Worm (Caenorhabditis elegans) whole organism, L2 larva: ENCODE measurements around the gene F32D1.8.

ENCODE experiments used
- C34F6.9 ChIP-seq: fragments of 150-350 bp; optimal IDR thresholded peaks from 2 replicates; lab custom pipeline; 2014; ENCODE audit warnings: missing biosample characterization, missing genetic modification characterization
- F13H6.1 ChIP-seq: sonication (generic microtip); optimal IDR thresholded peaks from 2 replicates; lab custom pipeline; 2016; ENCODE audit warnings: missing genetic modification characterization, missing compliant biosample characterization
- R02D3.7 ChIP-seq: fragments of 150-350 bp; optimal IDR thresholded peaks from 2 replicates; lab custom pipeline; 2014; ENCODE audit warnings: missing biosample characterization, missing genetic modification characterization
- Y55F3AM.14 ChIP-seq: fragments of 200-800 bp; sonication (Bioruptor generic); optimal IDR thresholded peaks from 2 replicates; lab custom pipeline; 2018; ENCODE audit warnings: mild to moderate bottlenecking, missing genetic modification characterization, missing compliant biosample characterization
- ZK546.5 ChIP-seq: sonication (generic microtip); optimal IDR thresholded peaks from 2 replicates; lab custom pipeline; 2017; ENCODE audit warnings: missing biosample characterization, missing genetic modification characterization
- aly-2 ChIP-seq: fragments of 150-350 bp; optimal IDR thresholded peaks from 2 replicates; lab custom pipeline; 2014; ENCODE audit warnings: missing biosample characterization, missing genetic modification characterization
- ama-1 ChIP-seq: fragments of 150-350 bp; optimal IDR thresholded peaks from 2 replicates; lab custom pipeline; 2018; ENCODE audit warnings: inconsistent platforms
- blmp-1 ChIP-seq: sonication (generic microtip); optimal IDR thresholded peaks from 2 replicates; lab custom pipeline; 2017; ENCODE audit warnings: missing genetic modification characterization, mild to moderate bottlenecking, missing compliant biosample characterization, antibody characterized with exemption, moderate library complexity; ENCODE audit not compliant: insufficient read depth
- ceh-16 ChIP-seq: fragments of 150-350 bp; optimal IDR thresholded peaks from 2 replicates; lab custom pipeline; 2014; ENCODE audit warnings: missing biosample characterization, missing genetic modification characterization
- ceh-82 ChIP-seq: fragments of 150-350 bp; optimal IDR thresholded peaks from 2 replicates; lab custom pipeline; 2014; ENCODE audit warnings: missing biosample characterization, missing genetic modification characterization
- dmd-4 ChIP-seq: sonication (generic microtip); optimal IDR thresholded peaks from 2 replicates; lab custom pipeline; 2017; ENCODE audit warnings: missing biosample characterization, missing genetic modification characterization
- elt-1 ChIP-seq: fragments of 150-350 bp; optimal IDR thresholded peaks from 2 replicates; lab custom pipeline; 2014; ENCODE audit warnings: missing biosample characterization, missing genetic modification characterization
- elt-3 ChIP-seq: sonication (generic microtip); optimal IDR thresholded peaks from 2 replicates; lab custom pipeline; 2017; ENCODE audit warnings: missing biosample characterization, missing genetic modification characterization
- fos-1 ChIP-seq: fragments of 150-350 bp; optimal IDR thresholded peaks from 2 replicates; lab custom pipeline; 2014; ENCODE audit warnings: missing biosample characterization, missing genetic modification characterization
- gmeb-1 ChIP-seq: fragments of 150-350 bp; optimal IDR thresholded peaks from 2 replicates; lab custom pipeline; 2014; ENCODE audit warnings: missing biosample characterization, missing genetic modification characterization
- lin-11 ChIP-seq: fragments of 150-350 bp; sonication (generic microtip); optimal IDR thresholded peaks from 2 replicates; lab custom pipeline; 2014; ENCODE audit warnings: missing biosample characterization, missing genetic modification characterization, inconsistent platforms, mixed read lengths
- lin-13 ChIP-seq: fragments of 150-350 bp; optimal IDR thresholded peaks from 2 replicates; lab custom pipeline; 2014; ENCODE audit warnings: missing biosample characterization, missing genetic modification reagents, missing genetic modification characterization
- lin-39 ChIP-seq: fragments of 150-350 bp; optimal IDR thresholded peaks from 2 replicates; lab custom pipeline; 2014; ENCODE audit warnings: missing biosample characterization, missing genetic modification reagents, missing genetic modification characterization
- lsy-2 ChIP-seq, 2 experiments: fragments of 150-350 bp in 1 of 2; sonication (generic microtip) in 1 of 2; optimal IDR thresholded peaks; 2 replicates each; lab custom pipeline; 2014 to 2017; ENCODE audit warnings: missing biosample characterization in 2 of 2, missing genetic modification characterization in 2 of 2
- mab-5 ChIP-seq: fragments of 150-350 bp; optimal IDR thresholded peaks from 2 replicates; lab custom pipeline; 2014; ENCODE audit warnings: missing biosample characterization, missing genetic modification characterization
- mbf-1 ChIP-seq: sonication (generic microtip); optimal IDR thresholded peaks from 2 replicates; lab custom pipeline; 2017; ENCODE audit warnings: missing biosample characterization, missing genetic modification characterization
- mdl-1 ChIP-seq, 2 experiments: fragments of 150-350 bp in 1 of 2; sonication (generic microtip) in 1 of 2; optimal IDR thresholded peaks; 2 replicates each; lab custom pipeline; 2017; ENCODE audit warnings: missing biosample characterization in 2 of 2, missing genetic modification characterization in 2 of 2
- nhr-10 ChIP-seq: sonication (generic microtip); optimal IDR thresholded peaks from 2 replicates; lab custom pipeline; 2017; ENCODE audit warnings: missing biosample characterization, missing genetic modification characterization
- nhr-11 ChIP-seq: fragments of 150-350 bp; optimal IDR thresholded peaks from 2 replicates; lab custom pipeline; 2014; ENCODE audit warnings: missing biosample characterization, missing genetic modification characterization
- nhr-12 ChIP-seq: fragments of 150-350 bp; optimal IDR thresholded peaks from 2 replicates; lab custom pipeline; 2014; ENCODE audit warnings: missing biosample characterization, missing genetic modification characterization
- nhr-129 ChIP-seq: fragments of 150-350 bp; optimal IDR thresholded peaks from 2 replicates; lab custom pipeline; 2014; ENCODE audit warnings: missing biosample characterization, missing genetic modification characterization
- nhr-237 ChIP-seq: fragments of 150-350 bp; optimal IDR thresholded peaks from 2 replicates; lab custom pipeline; 2014; ENCODE audit warnings: missing biosample characterization, missing genetic modification characterization
- nhr-6 ChIP-seq: fragments of 150-350 bp; optimal IDR thresholded peaks from 2 replicates; lab custom pipeline; 2014; ENCODE audit warnings: missing biosample characterization, missing genetic modification characterization
- peb-1 ChIP-seq: fragments of 150-350 bp; optimal IDR thresholded peaks from 2 replicates; lab custom pipeline; 2014; ENCODE audit warnings: missing biosample characterization, missing genetic modification characterization
- sem-4 ChIP-seq: fragments of 150-350 bp; optimal IDR thresholded peaks from 2 replicates; lab custom pipeline; 2014; ENCODE audit warnings: missing biosample characterization, missing genetic modification reagents, missing genetic modification characterization
- skn-1 ChIP-seq: sonication (generic microtip); optimal IDR thresholded peaks from 2 replicates; lab custom pipeline; 2017; ENCODE audit warnings: missing biosample characterization, missing genetic modification characterization
- sma-3 ChIP-seq: sonication (generic microtip); optimal IDR thresholded peaks from 2 replicates; lab custom pipeline; 2016; ENCODE audit warnings: missing genetic modification reagents, missing genetic modification characterization, missing compliant biosample characterization
- snpc-4 ChIP-seq: fragments of 150-350 bp; optimal IDR thresholded peaks from 2 replicates; lab custom pipeline; 2014; ENCODE audit warnings: missing biosample characterization, missing genetic modification characterization
- unc-39 ChIP-seq: fragments of 150-350 bp; optimal IDR thresholded peaks from 2 replicates; lab custom pipeline; 2014; ENCODE audit warnings: missing biosample characterization, missing genetic modification characterization
- unc-55 ChIP-seq: fragments of 150-350 bp; sonication (generic microtip); optimal IDR thresholded peaks from 3 replicates; lab custom pipeline; 2014; ENCODE audit warnings: missing biosample characterization, missing genetic modification reagents, missing genetic modification characterization
- unc-62 ChIP-seq: fragments of 150-350 bp; optimal IDR thresholded peaks from 2 replicates; lab custom pipeline; 2014; ENCODE audit warnings: missing biosample characterization, missing genetic modification reagents, missing genetic modification characterization
- ztf-1 ChIP-seq: fragments of 200-800 bp; sonication (Bioruptor generic); conservative IDR thresholded peaks from 2 replicates; pipeline ENCODE4 v1.3.6; 2022; ENCODE audit warnings: missing genetic modification characterization, missing compliant biosample characterization
- ztf-11 ChIP-seq: sonication (generic microtip); optimal IDR thresholded peaks from 2 replicates; lab custom pipeline; 2017; ENCODE audit warnings: missing biosample characterization, missing genetic modification characterization
- ztf-4 ChIP-seq: fragments of 150-350 bp; optimal IDR thresholded peaks from 2 replicates; lab custom pipeline; 2014; ENCODE audit warnings: missing biosample characterization, missing genetic modification characterization

F32D1.8 gene

DNA sequence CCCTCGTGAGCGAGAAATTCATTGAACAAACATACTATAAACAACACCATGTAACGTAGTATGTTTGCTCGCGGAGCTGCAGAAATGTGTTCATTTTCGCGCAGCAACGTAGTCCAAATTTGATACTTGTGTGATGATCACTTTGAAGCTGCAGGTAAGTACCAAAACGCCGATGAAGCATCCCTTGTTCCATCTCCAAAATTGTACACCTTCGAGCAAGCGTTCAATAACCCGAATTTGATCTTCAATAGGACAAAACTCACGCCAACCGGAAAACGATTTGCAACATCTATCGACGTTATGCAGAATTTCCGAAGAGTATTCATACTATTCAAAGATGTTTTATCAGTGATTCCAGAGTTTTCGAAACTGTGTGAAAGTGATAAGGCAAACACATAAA lies 33.1 kb upstream of the F32D1.8 start, which contains the start of gene Y47D7A.3:
Gene Y47D7A.3 (plus strand): TSS at position 301 of the 400 bp plus-strand sequence.
- TF ChIP-seq ama-1 (lab: Kevin White, UChicago) (no peak), lin-11 (tag; lab: Kevin White, UChicago) (no peak), mbf-1 (tag; lab: Kevin White, UChicago) (no peak), lin-13 (GFP tag; lab: Kevin White, UChicago) (no peak), peb-1 (no peak), skn-1 (tag; lab: Kevin White, UChicago) (no peak), nhr-12 (tag; lab: Kevin White, UChicago) (no peak), elt-3 (tag; lab: Kevin White, UChicago) (no peak), lsy-2 (tag; optimal IDR thresholded peaks at IDR 0.05; lab: Kevin White, UChicago) (no peak)
- TF ChIP-seq, all 48 proteins: peak for 0

ce11 chrV:4407519-4407918 lies 30.0 kb upstream of the F32D1.8 start, which contains the start of gene nhr-118:
nhr-118 (plus strand) TSS chrV:4407819.
- TF ChIP-seq elt-3 (tag; lab: Kevin White, UChicago) (no peak), mbf-1 (tag; lab: Kevin White, UChicago) (no peak), sma-3 (GFP tag; lab: Kevin White, UChicago) (no peak), elt-1 (tag; lab: Kevin White, UChicago) (no peak), ZK546.5 (tag; lab: Kevin White, UChicago) (no peak), lin-13 (GFP tag; lab: Kevin White, UChicago) (no peak), snpc-4 (no peak), ztf-1 (GFP tag; lab: Robert Waterston, UW) (no peak), dmd-4 (no peak), unc-62 (no peak), peb-1 (no peak), nhr-12 (tag; lab: Kevin White, UChicago) (no peak), skn-1 (tag; lab: Kevin White, UChicago) (no peak), lin-11 (tag; lab: Kevin White, UChicago) (no peak), nhr-237 (no peak), mab-5 (tag; lab: Kevin White, UChicago) (no peak), mdl-1 (tag; optimal IDR thresholded peaks at IDR 0.05; lab: Kevin White, UChicago) (no peak), ama-1 (lab: Kevin White, UChicago) (no peak), Y55F3AM.14 (no peak), nhr-11 (tag; lab: Kevin White, UChicago) (no peak)
- TF ChIP-seq, all 48 proteins: peak for 0

ce11 chrV:4401865-4402264 lies 24.3 kb upstream of the F32D1.8 start, which contains the start of gene F13A2.5:
F13A2.5 (minus strand) TSS chrV:4401965.
- TF ChIP-seq ama-1 (lab: Kevin White, UChicago) = no peak
- no peak for TF ChIP-seq R02D3.7
- TF ChIP-seq ZK546.5 (tag; lab: Kevin White, UChicago) = no peak
- no peak for TF ChIP-seq nhr-10
- TF ChIP-seq blmp-1 (tag; lab: Kevin White, UChicago) = no peak
- no peak for TF ChIP-seq ztf-11 (tag; lab: Kevin White, UChicago)
- TF ChIP-seq nhr-129 (tag; lab: Kevin White, UChicago) = no peak
- no peak for TF ChIP-seq dmd-4
- TF ChIP-seq unc-55 (GFP tag; lab: Kevin White, UChicago) = no peak
- TF ChIP-seq gmeb-1 (tag; lab: Kevin White, UChicago) = no peak
- TF ChIP-seq F13H6.1 (tag; lab: Kevin White, UChicago) = no peak
- no peak for TF ChIP-seq fos-1

- no peak for TF ChIP-seq ceh-82 (tag; lab: Kevin White, UChicago)
- TF ChIP-seq lsy-2 (tag; optimal IDR thresholded peaks at IDR 0.05; lab: Kevin White, UChicago) = no peak
- TF ChIP-seq lin-39 = no peak
- TF ChIP-seq ztf-11 (tag; lab: Kevin White, UChicago) = no peak
- TF ChIP-seq elt-3 (tag; lab: Kevin White, UChicago) = no peak
- TF ChIP-seq elt-1 (tag; lab: Kevin White, UChicago) = no peak
- no peak for TF ChIP-seq sem-4 (tag; lab: Kevin White, UChicago)
- no peak for TF ChIP-seq C34F6.9
- no peak for TF ChIP-seq aly-2 (tag; lab: Kevin White, UChicago)
- no peak for TF ChIP-seq nhr-10
Observed at ce11 chrV:4400118-4400517, 22.6 kb upstream of the F32D1.8 start, which contains the start of gene F13A2.4. F13A2.4 (minus strand) TSS chrV:4400218.

ce11 chrV:4398884-4399283 lies 21.4 kb upstream of the F32D1.8 start:
- TF ChIP-seq nhr-11 (tag; lab: Kevin White, UChicago) (no peak), snpc-4 (no peak), unc-39 (no peak), nhr-6 (tag; lab: Kevin White, UChicago) (no peak), ama-1 (lab: Kevin White, UChicago) (no peak), elt-3 (tag; lab: Kevin White, UChicago) (no peak), ztf-4 (tag; lab: Kevin White, UChicago) (no peak), mdl-1 (tag; optimal IDR thresholded peaks at IDR 0.05; lab: Kevin White, UChicago) (no peak), ceh-16 (tag; lab: Kevin White, UChicago) (no peak), nhr-10 (no peak), dmd-4 (no peak), ceh-82 (tag; lab: Kevin White, UChicago) (no peak), nhr-12 (tag; lab: Kevin White, UChicago) (no peak), ztf-11 (tag; lab: Kevin White, UChicago) (no peak), aly-2 (tag; lab: Kevin White, UChicago) (no peak), mab-5 (tag; lab: Kevin White, UChicago) (no peak), sma-3 (GFP tag; lab: Kevin White, UChicago) (no peak), F13H6.1 (tag; lab: Kevin White, UChicago) (no peak)
